Fruit fly (Drosophila melanogaster) whole organism, embryonic: ENCODE data around the gene Pde9.
A peak's percentile ranks its signal among the peaks of the same experiment; 100 is the strongest.

Experiments used
- CG10147 ChIP-seq: fragments of 200-800 bp; sonication (Bioruptor generic); optimal IDR thresholded peaks from 2 replicates; lab custom pipeline; 2019; ENCODE audit warnings: missing biosample characterization, mild to moderate bottlenecking, missing genetic modification characterization, moderate library complexity
- CG1024 ChIP-seq: fragments of 200-800 bp; sonication (Bioruptor generic); IDR thresholded peaks from 2 replicates; pipeline ENCODE4 v1.3.6; 2022; ENCODE audit warnings: missing biosample characterization, missing genetic modification characterization
- CG10267 ChIP-seq: fragments of 200-800 bp; sonication (Bioruptor generic); optimal IDR thresholded peaks from 2 replicates; lab custom pipeline; 2018; ENCODE audit warnings: missing biosample characterization, mild to moderate bottlenecking, missing genetic modification characterization, moderate library complexity
- CG10366 ChIP-seq: fragments of 200-800 bp; sonication (Bioruptor generic); IDR thresholded peaks from 2 replicates; pipeline ENCODE4 v1.3.6; 2022; ENCODE audit warnings: missing biosample characterization, missing genetic modification characterization
- CG11560 ChIP-seq: fragments of 200-800 bp; sonication (Bioruptor generic); IDR thresholded peaks from 3 replicates; pipeline ENCODE4 v1.3.6; 2022; ENCODE audit warnings: missing biosample characterization, missing genetic modification characterization
- CG12769 ChIP-seq: fragments of 200-800 bp; sonication (Bioruptor generic); optimal IDR thresholded peaks from 2 replicates; lab custom pipeline; 2019; ENCODE audit warnings: missing biosample characterization, mild to moderate bottlenecking, missing genetic modification characterization, moderate library complexity
- CG13123 ChIP-seq: fragments of 200-800 bp; sonication (Bioruptor generic); optimal IDR thresholded peaks from 2 replicates; lab custom pipeline; 2016; ENCODE audit warnings: missing biosample characterization, missing genetic modification characterization
- CG14710 ChIP-seq: fragments of 200-800 bp; sonication (Bioruptor generic); optimal IDR thresholded peaks from 3 replicates; lab custom pipeline; 2019; ENCODE audit warnings: missing biosample characterization, mild to moderate bottlenecking, missing genetic modification characterization, moderate library complexity
- CG1529 ChIP-seq: fragments of 200-800 bp; sonication (Bioruptor generic); optimal IDR thresholded peaks from 3 replicates; lab custom pipeline; 2018; ENCODE audit warnings: missing biosample characterization, missing genetic modification characterization
- CG17385 ChIP-seq: fragments of 200-800 bp; sonication (Bioruptor generic); optimal IDR thresholded peaks from 3 replicates; lab custom pipeline; 2018; ENCODE audit warnings: missing biosample characterization, mild to moderate bottlenecking, missing genetic modification characterization
- CG18262 ChIP-seq: fragments of 200-800 bp; optimal IDR thresholded peaks from 3 replicates; lab custom pipeline; 2019; ENCODE audit warnings: missing biosample characterization, mild to moderate bottlenecking, missing genetic modification characterization, moderate library complexity
- CG18619 ChIP-seq: fragments of 200-800 bp; sonication (Bioruptor generic); optimal IDR thresholded peaks from 3 replicates; lab custom pipeline; 2017; ENCODE audit warnings: missing biosample characterization, mild to moderate bottlenecking, missing genetic modification characterization
- CG2712 ChIP-seq: fragments of 200-800 bp; optimal IDR thresholded peaks from 3 replicates; lab custom pipeline; 2019; ENCODE audit warnings: missing biosample characterization, mild to moderate bottlenecking, missing genetic modification characterization, moderate library complexity
- CG31441 ChIP-seq: fragments of 200-800 bp; sonication (Bioruptor generic); IDR thresholded peaks from 2 replicates; pipeline ENCODE4 v1.3.6; 2022; ENCODE audit warnings: missing biosample characterization, missing genetic modification characterization
- CG6683 ChIP-seq: fragments of 200-800 bp; sonication (Bioruptor generic); optimal IDR thresholded peaks from 2 replicates; lab custom pipeline; 2017; ENCODE audit warnings: missing biosample characterization, mild to moderate bottlenecking, missing genetic modification characterization, missing genetic modification reagents
- CG7786 ChIP-seq: fragments of 200-800 bp; sonication (Bioruptor generic); optimal IDR thresholded peaks from 2 replicates; lab custom pipeline; 2016; ENCODE audit warnings: missing biosample characterization, missing genetic modification characterization
- CG7928 ChIP-seq: fragments of 200-800 bp; sonication (Bioruptor generic); optimal IDR thresholded peaks from 2 replicates; lab custom pipeline; 2017; ENCODE audit warnings: missing biosample characterization, mild to moderate bottlenecking, missing genetic modification characterization
- CG8765 ChIP-seq: fragments of 200-800 bp; sonication (Bioruptor generic); IDR thresholded peaks from 2 replicates; pipeline ENCODE4 v1.3.6; 2022; ENCODE audit warnings: missing biosample characterization, missing genetic modification characterization
- CG9876 ChIP-seq: fragments of 200-800 bp; sonication (Bioruptor generic); optimal IDR thresholded peaks from 2 replicates; lab custom pipeline; 2016; ENCODE audit warnings: missing biosample characterization, missing genetic modification characterization
- Dad ChIP-seq: fragments of 200-800 bp; sonication (Bioruptor generic); optimal IDR thresholded peaks from 3 replicates; lab custom pipeline; 2016; ENCODE audit warnings: missing biosample characterization, missing genetic modification characterization
- Dip2 ChIP-seq: fragments of 200-800 bp; sonication (Bioruptor generic); IDR thresholded peaks from 2 replicates; pipeline ENCODE4 v1.3.6; 2022; ENCODE audit warnings: missing biosample characterization, missing genetic modification characterization
- Doc3 ChIP-seq: fragments of 200-800 bp; sonication (Bioruptor generic); IDR thresholded peaks from 3 replicates; pipeline ENCODE4 v1.3.6; 2022; ENCODE audit warnings: missing biosample characterization, missing genetic modification characterization; ENCODE audit not compliant: partially characterized antibody
- E2f1 ChIP-seq: fragments of 200-800 bp; sonication (Bioruptor generic); IDR thresholded peaks from 2 replicates; pipeline ENCODE4 v1.3.6; 2022; ENCODE audit warnings: missing biosample characterization, missing genetic modification characterization
- Ets65A ChIP-seq: fragments of 200-800 bp; sonication (Bioruptor generic); peaks from one replicate; lab custom pipeline; 2016; ENCODE audit warnings: missing biosample characterization, missing genetic modification characterization
- HLH3B ChIP-seq: fragments of 200-800 bp; sonication (Bioruptor generic); IDR thresholded peaks from 2 replicates; pipeline ENCODE4 v1.3.6; 2022; ENCODE audit warnings: missing biosample characterization, missing genetic modification characterization
- HLHmδ ChIP-seq: fragments of 200-800 bp; sonication (Bioruptor generic); optimal IDR thresholded peaks from 2 replicates; lab custom pipeline; 2018; ENCODE audit warnings: missing biosample characterization, mild to moderate bottlenecking, missing genetic modification characterization, moderate library complexity
- Lhr ChIP-seq: fragments of 200-800 bp; sonication (Bioruptor generic); optimal IDR thresholded peaks from 3 replicates; lab custom pipeline; 2017; ENCODE audit warnings: mild to moderate bottlenecking, missing biosample characterization, missing genetic modification reagents, missing genetic modification characterization
- Oaz ChIP-seq: fragments of 200-800 bp; sonication (Bioruptor generic); IDR thresholded peaks from 2 replicates; pipeline ENCODE4 v1.3.6; 2022; ENCODE audit warnings: missing biosample characterization, missing genetic modification characterization
- Oli ChIP-seq: fragments of 200-800 bp; sonication (Bioruptor generic); optimal IDR thresholded peaks from 2 replicates; lab custom pipeline; 2018; ENCODE audit warnings: missing biosample characterization, mild to moderate bottlenecking, missing genetic modification characterization, moderate library complexity
- PHDP ChIP-seq: fragments of 200-800 bp; sonication (Bioruptor generic); optimal IDR thresholded peaks from 3 replicates; lab custom pipeline; 2018; ENCODE audit warnings: missing biosample characterization, mild to moderate bottlenecking, missing genetic modification characterization, moderate library complexity
- Sox102F ChIP-seq: fragments of 200-800 bp; sonication (Bioruptor generic); optimal IDR thresholded peaks from 2 replicates; lab custom pipeline; 2018; ENCODE audit warnings: missing biosample characterization, mild to moderate bottlenecking, missing genetic modification characterization, moderate library complexity
- Xrp1 ChIP-seq: fragments of 200-800 bp; sonication (Bioruptor generic); IDR thresholded peaks from 2 replicates; pipeline ENCODE4 v1.3.6; 2022; ENCODE audit warnings: missing biosample characterization, missing genetic modification characterization
- amos ChIP-seq: fragments of 200-800 bp; sonication (Bioruptor generic); IDR thresholded peaks from 2 replicates; pipeline ENCODE4 v1.3.6; 2022; ENCODE audit warnings: missing biosample characterization, missing genetic modification characterization; ENCODE audit not compliant: partially characterized antibody
- ap ChIP-seq: fragments of 200-800 bp; sonication (Bioruptor generic); IDR thresholded peaks from 2 replicates; pipeline ENCODE4 v1.3.6; 2022; ENCODE audit warnings: missing biosample characterization, missing genetic modification characterization
- ara ChIP-seq: fragments of 200-800 bp; sonication (Bioruptor generic); IDR thresholded peaks from 2 replicates; pipeline ENCODE4 v1.3.6; 2022; ENCODE audit warnings: missing biosample characterization, missing genetic modification characterization
- bcd ChIP-seq: fragments of 200-800 bp; sonication (Bioruptor generic); optimal IDR thresholded peaks from 2 replicates; lab custom pipeline; 2017; ENCODE audit warnings: missing biosample characterization, mild to moderate bottlenecking, missing genetic modification characterization
- btn ChIP-seq: fragments of 200-800 bp; sonication (Bioruptor generic); optimal IDR thresholded peaks from 2 replicates; lab custom pipeline; 2016; ENCODE audit warnings: missing biosample characterization, missing genetic modification characterization
- cwo ChIP-seq: fragments of 200-800 bp; sonication (Bioruptor generic); optimal IDR thresholded peaks from 3 replicates; lab custom pipeline; 2017; ENCODE audit warnings: missing biosample characterization, missing genetic modification characterization, mild to moderate bottlenecking, moderate library complexity, missing genetic modification reagents
- dysf ChIP-seq: fragments of 200-800 bp; sonication (Bioruptor generic); IDR thresholded peaks from 3 replicates; pipeline ENCODE4 v1.3.6; 2022; ENCODE audit warnings: missing biosample characterization, missing genetic modification characterization
- emc ChIP-seq: fragments of 200-800 bp; sonication (Bioruptor generic); optimal IDR thresholded peaks from 2 replicates; lab custom pipeline; 2016; ENCODE audit warnings: missing biosample characterization, missing genetic modification characterization
- fru ChIP-seq: fragments of >200 bp; optimal IDR thresholded peaks from 2 replicates; lab custom pipeline; 2017
- hbn ChIP-seq: fragments of 200-800 bp; sonication (Bioruptor generic); IDR thresholded peaks from 2 replicates; pipeline ENCODE4 v1.3.6; 2022; ENCODE audit warnings: missing biosample characterization, missing genetic modification characterization; ENCODE audit not compliant: partially characterized antibody
- mam ChIP-seq: fragments of 200-800 bp; sonication (Bioruptor generic); optimal IDR thresholded peaks from 3 replicates; lab custom pipeline; 2016; ENCODE audit warnings: missing biosample characterization, missing genetic modification characterization
- pho ChIP-seq: fragments of 200-800 bp; sonication (Bioruptor generic); optimal IDR thresholded peaks from 2 replicates; lab custom pipeline; 2016; ENCODE audit warnings: missing biosample characterization, missing genetic modification characterization
- pros ChIP-seq: fragments of 200-800 bp; sonication (Bioruptor generic); optimal IDR thresholded peaks from 3 replicates; lab custom pipeline; 2019; ENCODE audit warnings: missing biosample characterization, mild to moderate bottlenecking, missing genetic modification characterization, moderate library complexity
- pum ChIP-seq: fragments of 200-800 bp; sonication (Bioruptor generic); optimal IDR thresholded peaks from 2 replicates; lab custom pipeline; 2016; ENCODE audit warnings: missing biosample characterization, missing genetic modification characterization
- seq ChIP-seq: fragments of 200-800 bp; sonication (Bioruptor generic); IDR thresholded peaks from 2 replicates; pipeline ENCODE4 v1.3.6; 2022; ENCODE audit warnings: missing biosample characterization, missing genetic modification characterization
- toy ChIP-seq: fragments of 200-800 bp; sonication (Bioruptor generic); IDR thresholded peaks from 2 replicates; pipeline ENCODE4 v1.3.6; 2022; ENCODE audit warnings: missing biosample characterization, missing genetic modification characterization
- trh ChIP-seq: fragments of 200-800 bp; sonication (Bioruptor generic); optimal IDR thresholded peaks from 2 replicates; lab custom pipeline; 2016; ENCODE audit warnings: missing biosample characterization, missing genetic modification characterization
- vnd ChIP-seq: fragments of 200-800 bp; sonication (Bioruptor generic); IDR thresholded peaks from 3 replicates; pipeline ENCODE4 v1.3.6; 2022; ENCODE audit warnings: missing biosample characterization, missing genetic modification characterization; ENCODE audit not compliant: partially characterized antibody
- zen ChIP-seq: fragments of 200-800 bp; sonication (Bioruptor generic); optimal IDR thresholded peaks from 3 replicates; lab custom pipeline; 2018; ENCODE audit warnings: missing biosample characterization, mild to moderate bottlenecking, missing genetic modification characterization, moderate library complexity
- zf30C ChIP-seq: fragments of 200-800 bp; sonication (Bioruptor generic); optimal IDR thresholded peaks from 3 replicates; lab custom pipeline; 2018; ENCODE audit warnings: missing biosample characterization, mild to moderate bottlenecking, missing genetic modification characterization

The Pde9 gene

dm6 chrX:12903099-12903616 lies 6.0 kb upstream of the Pde9 start, which contains the start of gene Flad1 (continued):
- TF ChIP-seq trh, result no peak
- no peak for TF ChIP-seq CG7786
- no peak for TF ChIP-seq zen (tag; lab: Kevin White, UChicago)
- TF ChIP-seq cwo (GFP tag; lab: Kevin White, UChicago), result no peak
- no peak for TF ChIP-seq Xrp1 (GFP tag; lab: Robert Waterston, UW)
- no peak for TF ChIP-seq Dip2 (GFP tag; lab: Robert Waterston, UW)
- no peak for TF ChIP-seq CG2712
- no peak for TF ChIP-seq CG7928 (GFP tag; lab: Kevin White, UChicago)
- no peak for TF ChIP-seq mam (GFP tag; lab: Kevin White, UChicago)
- no peak for TF ChIP-seq HLHmδ (GFP tag; lab: Kevin White, UChicago)
- no peak for TF ChIP-seq Ets65A (GFP tag; lab: Kevin White, UChicago)
- no peak for TF ChIP-seq CG6683
- no peak for TF ChIP-seq CG18262 (tag; lab: Kevin White, UChicago)
- TF ChIP-seq ap (GFP tag; lab: Robert Waterston, UW), result no peak
- peak; percentile 57; the same call in 1 of the 2 replicates for TF ChIP-seq amos (GFP tag; lab: Robert Waterston, UW)
- TF ChIP-seq CG1024 (GFP tag; lab: Robert Waterston, UW), result no peak
- TF ChIP-seq pum (GFP tag; lab: Kevin White, UChicago), result no peak
- TF ChIP-seq CG14710 (tag; lab: Kevin White, UChicago), result no peak
- TF ChIP-seq fru (lab: Kevin White, UChicago), result no peak
- no peak for TF ChIP-seq HLH3B
- no peak for TF ChIP-seq CG9876 (GFP tag; lab: Kevin White, UChicago)
- no peak for TF ChIP-seq CG17385 (GFP tag; lab: Kevin White, UChicago)
- no peak for TF ChIP-seq PHDP (tag; lab: Kevin White, UChicago)
- TF ChIP-seq CG12769 (tag; lab: Kevin White, UChicago), result no peak
- no peak for TF ChIP-seq Lhr (GFP tag; lab: Kevin White, UChicago)
- no peak for TF ChIP-seq Sox102F (GFP tag; lab: Kevin White, UChicago)
- no peak for TF ChIP-seq dysf (GFP tag; lab: Robert Waterston, UW)
- TF ChIP-seq seq (GFP tag; lab: Robert Waterston, UW), result no peak
- no peak for TF ChIP-seq CG18619 (GFP tag; lab: Kevin White, UChicago)
- no peak for TF ChIP-seq Oli (tag; lab: Kevin White, UChicago)
- no peak for TF ChIP-seq E2f1 (GFP tag; lab: Robert Waterston, UW)
- no peak for TF ChIP-seq emc
- TF ChIP-seq bcd (GFP tag; lab: Kevin White, UChicago), result no peak
- TF ChIP-seq Doc3, result 0 out of 3 replicates have a peak, but pooled peaks have one; percentile 41
- no peak for TF ChIP-seq CG10267
- no peak for TF ChIP-seq ara
- TF ChIP-seq CG10366 (GFP tag; lab: Robert Waterston, UW), result no peak
- no peak for TF ChIP-seq CG1529
- no peak for TF ChIP-seq CG8765 (GFP tag; lab: Robert Waterston, UW)
- no peak for TF ChIP-seq CG13123 (GFP tag; lab: Kevin White, UChicago)
- TF ChIP-seq hbn (GFP tag; lab: Robert Waterston, UW), result peak; percentile 54
- no peak for TF ChIP-seq Oaz (GFP tag; lab: Robert Waterston, UW)
- no peak for TF ChIP-seq CG10147 (GFP tag; lab: Kevin White, UChicago)
- TF ChIP-seq Dad, result no peak
- TF ChIP-seq toy (GFP tag; lab: Robert Waterston, UW), result no peak
- 0 out of 3 replicates have a peak, but pooled peaks have one; percentile 39 for TF ChIP-seq vnd (GFP tag; lab: Robert Waterston, UW)
- no peak for TF ChIP-seq zf30C (GFP tag; lab: Kevin White, UChicago)
- TF ChIP-seq pho, result no peak
- TF ChIP-seq pros (GFP tag; lab: Kevin White, UChicago), result no peak
- no peak for TF ChIP-seq CG31441
- no peak for TF ChIP-seq btn (GFP tag; lab: Kevin White, UChicago)
- TF ChIP-seq CG11560, result no peak
